Fruit fly (Drosophila melanogaster) S2 (cell line): Measurements from ENCODE around the gene CG12017.

Source experiments
- CG8478 ChIP-seq: fragments of >200 bp; optimal IDR thresholded peaks from 2 replicates; lab custom pipeline; 2018
- CTCF ChIP-seq, 2 experiments: fragments of >200 bp; optimal IDR thresholded peaks; 2 replicates each; lab custom pipeline; 2018

- TF ChIP-seq CG8478 (lab: Kevin White, UChicago) (no peak), CTCF (optimal IDR thresholded peaks at IDR 0.05; lab: Kevin White, UChicago) (no peak)
Observed at dm6 chr3L:3303087-3303526, 23.1 kb downstream of the CG12017 start, which contains the start of gene CG14968.
